Fruit fly (Drosophila melanogaster) whole organism, embryonic: Measurements from ENCODE around the gene CG6236.

Experiments
- Bdp1 ChIP-seq: fragments of 200-800 bp; sonication (Bioruptor generic); optimal IDR thresholded peaks from 3 replicates; lab custom pipeline; 2016; ENCODE audit warnings: missing biosample characterization, missing genetic modification characterization
- CG10321 ChIP-seq: fragments of 200-800 bp; sonication (Bioruptor generic); IDR thresholded peaks from 2 replicates; pipeline ENCODE4 v1.3.6; 2022; ENCODE audit warnings: missing biosample characterization, missing genetic modification characterization
- CG10565 ChIP-seq: fragments of 200-800 bp; sonication (Bioruptor generic); optimal IDR thresholded peaks from 3 replicates; lab custom pipeline; 2016; ENCODE audit warnings: missing biosample characterization, mild to moderate bottlenecking, missing genetic modification characterization
- CG13287 ChIP-seq: fragments of 200-800 bp; sonication (Bioruptor generic); IDR thresholded peaks from 2 replicates; pipeline ENCODE4 v1.3.6; 2022; ENCODE audit warnings: missing biosample characterization, missing genetic modification characterization; ENCODE audit not compliant: partially characterized antibody
- CG42726 ChIP-seq: fragments of 200-800 bp; sonication (Bioruptor generic); IDR thresholded peaks from 2 replicates; pipeline ENCODE4 v1.3.6; 2022; ENCODE audit warnings: missing biosample characterization, missing genetic modification characterization; ENCODE audit not compliant: partially characterized antibody
- CG5180 ChIP-seq: fragments of 200-800 bp; sonication (Bioruptor generic); optimal IDR thresholded peaks from 3 replicates; lab custom pipeline; 2017; ENCODE audit warnings: missing biosample characterization, missing genetic modification characterization, mild to moderate bottlenecking, moderate library complexity, missing genetic modification reagents
- CTCF ChIP-seq: fragments of 200-800 bp; sonication (Bioruptor generic); optimal IDR thresholded peaks from 2 replicates; lab custom pipeline; 2017; ENCODE audit warnings: missing biosample characterization, mild to moderate bottlenecking, missing genetic modification characterization, moderate library complexity
- Dp ChIP-seq: fragments of 200-800 bp; sonication (Bioruptor generic); optimal IDR thresholded peaks from 2 replicates; lab custom pipeline; 2018; ENCODE audit warnings: missing biosample characterization, mild to moderate bottlenecking, missing genetic modification characterization, moderate library complexity
- Lhr ChIP-seq: fragments of 200-800 bp; sonication (Bioruptor generic); optimal IDR thresholded peaks from 3 replicates; lab custom pipeline; 2017; ENCODE audit warnings: mild to moderate bottlenecking, missing biosample characterization, missing genetic modification reagents, missing genetic modification characterization
- MBD-R2 ChIP-seq: fragments of 200-800 bp; sonication (Bioruptor generic); IDR thresholded peaks from 2 replicates; pipeline ENCODE4 v1.3.6; 2022; ENCODE audit warnings: missing biosample characterization, missing genetic modification characterization
- cato ChIP-seq: fragments of 200-800 bp; sonication (Bioruptor generic); optimal IDR thresholded peaks from 2 replicates; lab custom pipeline; 2016; ENCODE audit warnings: missing biosample characterization, missing genetic modification characterization, borderline replicate concordance
- lola ChIP-seq, 3 experiments: fragments of >200 bp in 2 of 3; fragments of 200-800 bp in 1 of 3; sonication (Bioruptor generic) in 1 of 3; optimal IDR thresholded peaks; 2 replicates each; lab custom pipeline; 2017 to 2019; ENCODE audit warnings: missing biosample characterization in 3 of 3, missing genetic modification characterization in 3 of 3, mild to moderate bottlenecking in 1 of 3, moderate library complexity in 1 of 3
- pan ChIP-seq, 4 experiments: fragments of >200 bp in 3 of 4; fragments of 200-800 bp in 1 of 4; sonication (Bioruptor generic) in 1 of 4; optimal IDR thresholded peaks in 3 of 4; IDR thresholded peaks in 1 of 4; 2 replicates each; pipeline versions ENCODE4 v1.3.6 to Lab custom; 2017 to 2022; ENCODE audit warnings: missing biosample characterization in 2 of 4, missing genetic modification characterization in 2 of 4, mixed read lengths in 1 of 4

DNA sequence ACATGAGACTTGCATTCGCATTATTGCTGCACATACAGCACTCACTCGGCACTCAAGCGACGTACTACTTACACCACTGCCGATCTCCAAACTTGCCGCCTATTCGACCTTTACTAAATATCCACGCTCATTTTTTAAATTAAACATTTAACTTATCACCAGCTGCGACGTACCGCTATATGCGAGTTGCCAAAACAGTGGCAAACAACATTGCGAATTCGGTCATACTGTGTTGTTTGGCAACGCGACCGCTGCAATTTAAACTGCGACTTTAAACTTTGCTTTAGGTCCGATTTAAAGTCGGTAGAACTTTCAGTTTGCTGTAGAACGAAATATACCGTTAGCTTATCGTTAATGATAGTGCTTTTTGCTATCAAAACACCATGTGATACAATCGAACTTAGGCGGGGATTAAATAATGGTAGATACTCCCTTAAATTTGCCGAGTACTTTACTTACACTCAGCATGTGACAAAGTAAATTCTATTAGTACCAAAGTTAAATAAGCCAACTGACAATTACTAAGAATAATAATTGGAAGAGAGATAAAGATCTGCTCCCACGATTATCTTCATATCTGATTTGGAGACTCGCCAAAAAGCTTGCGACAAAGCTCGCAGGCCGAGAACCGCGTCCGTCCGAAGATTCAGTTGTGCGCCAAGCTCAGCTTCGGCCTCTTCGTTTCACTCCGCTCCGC, at the start of gene CG6236, which contains the start of gene ea:
- TF ChIP-seq Lhr (GFP tag; lab: Kevin White, UChicago) = no peak
- TF ChIP-seq Dp (GFP tag; lab: Kevin White, UChicago) = peak; percentile 30
- TF ChIP-seq pan (optimal IDR thresholded peaks at IDR 0.05; lab: Kevin White, UChicago) = no peak
- TF ChIP-seq pan (GFP tag; optimal IDR thresholded peaks at IDR 0.05 in 1 of 2, IDR thresholded peaks at IDR 0.05 in 1 of 2) = no peak
- TF ChIP-seq CG13287 (GFP tag; lab: Robert Waterston, UW) = no peak
- TF ChIP-seq CG10565 (GFP tag; lab: Kevin White, UChicago) = no peak
- no peak for TF ChIP-seq Bdp1 (GFP tag; lab: Kevin White, UChicago)
- no peak for TF ChIP-seq CTCF (GFP tag; lab: Kevin White, UChicago)
- TF ChIP-seq cato (GFP tag; lab: Kevin White, UChicago) = no peak
- 0 out of 2 replicates have a peak, but pooled peaks have one; percentile 59 for TF ChIP-seq MBD-R2 (GFP tag; lab: Robert Waterston, UW)
- TF ChIP-seq CG42726 (GFP tag; lab: Robert Waterston, UW) = no peak
- TF ChIP-seq CG5180 (GFP tag; lab: Kevin White, UChicago) = no peak
- TF ChIP-seq lola (GFP tag; optimal IDR thresholded peaks at IDR 0.05; lab: Kevin White, UChicago) = no peak
- TF ChIP-seq CG10321 (GFP tag; lab: Robert Waterston, UW) = no peak
